Fruit fly (Drosophila melanogaster) ovary, adult (tissue): Measurements from ENCODE around the gene CG13297.
"Not testable (repeated sequence)": the region's sequence is repeated elsewhere in the genome, so short reads cannot be mapped to it uniquely, and the experiment has no call there.

Experiments used
- CG17801 ChIP-seq: fragments of 200-800 bp; optimal IDR thresholded peaks from 2 replicates; lab custom pipeline; 2019; ENCODE audit warnings: missing biosample characterization, mild to moderate bottlenecking, missing genetic modification characterization, moderate library complexity; ENCODE audit not compliant: partially characterized antibody

CG13297 gene

DNA sequence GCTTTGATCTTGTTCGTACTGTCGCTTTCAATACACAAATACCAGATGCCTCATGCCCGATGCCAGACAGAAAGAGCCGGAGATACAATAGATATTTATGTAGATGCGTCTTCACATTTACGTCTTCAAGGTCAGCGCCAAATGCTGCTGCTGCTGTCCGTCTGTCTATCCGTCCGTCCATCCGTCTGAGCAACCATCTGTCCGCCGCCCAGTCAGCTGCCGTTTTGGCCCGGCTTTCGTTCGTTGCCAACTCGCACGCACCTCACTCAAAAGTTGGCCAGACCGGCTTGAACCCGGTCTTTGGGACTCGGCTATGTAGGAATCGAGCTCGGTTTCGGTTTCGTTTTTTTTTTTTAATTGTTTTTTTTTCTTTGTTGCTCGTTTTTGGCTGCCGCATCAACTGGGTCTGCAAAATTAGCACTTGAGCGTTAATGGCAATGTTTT is 2.2 kb downstream of the CG13297 start:
- no peak for TF ChIP-seq CG17801

DNA sequence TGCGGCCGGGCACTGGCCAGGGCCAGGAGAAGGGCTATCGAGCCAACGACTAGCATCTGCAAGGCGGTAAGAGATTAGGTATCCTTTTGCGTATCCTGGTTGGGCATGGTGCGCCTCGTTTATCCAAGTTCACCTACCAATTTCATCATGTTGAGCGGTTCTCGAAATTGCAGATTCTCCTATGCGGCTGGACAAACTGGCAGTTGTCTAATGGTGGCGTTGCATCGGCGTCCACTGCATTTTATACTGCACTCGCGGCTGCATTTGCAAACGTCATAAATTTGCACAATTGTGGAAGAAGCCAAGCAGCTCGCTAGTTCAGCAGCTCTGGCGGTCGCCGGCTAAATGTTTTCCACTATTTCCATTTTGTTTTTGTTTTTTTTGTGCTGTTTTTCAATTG is 4.6 kb downstream of the CG13297 start, which contains the start of gene Acp65Aa:
TSS of gene Acp65Aa (minus strand) at position 215 of the 400 bp plus-strand sequence.
- TF ChIP-seq CG17801, result no peak

DNA sequence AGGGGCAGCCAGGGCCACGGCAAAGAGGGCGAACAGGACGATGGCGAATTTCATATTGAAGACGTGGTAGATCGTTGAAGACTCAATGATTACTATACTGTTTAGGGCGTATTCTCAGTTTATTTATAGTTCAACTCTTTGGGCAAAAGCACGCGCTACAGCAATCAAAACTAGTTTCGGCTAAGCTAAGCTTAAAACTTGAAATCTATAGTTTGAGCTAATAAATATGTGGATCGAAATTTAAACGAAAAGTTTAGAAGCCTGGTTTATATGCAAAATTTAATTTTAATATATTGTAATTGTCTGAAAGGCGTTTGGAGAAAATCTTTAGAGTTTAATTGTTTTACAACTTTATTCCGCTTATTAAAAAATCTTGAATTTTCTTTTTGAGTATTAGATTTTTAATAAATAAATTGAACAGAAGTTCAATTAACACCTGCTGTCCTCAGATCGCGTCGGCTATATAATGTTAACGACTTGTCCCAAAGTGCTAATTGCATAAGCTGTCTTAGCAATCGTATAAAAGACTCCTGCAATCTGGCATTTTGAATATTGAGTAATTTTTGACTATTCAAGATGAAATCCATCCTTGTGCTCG is 6.3 kb downstream of the CG13297 start, which contains the start of the genes Cpr65Ax2 and Lcp65Aa:
TSS of gene Cpr65Ax2 (minus strand) at position 101 of the 598 bp plus-strand sequence.
TSS of gene Lcp65Aa (plus strand) at position 548 of the 598 bp plus-strand sequence.
- TF ChIP-seq CG17801, result not testable (repeated sequence)

DNA sequence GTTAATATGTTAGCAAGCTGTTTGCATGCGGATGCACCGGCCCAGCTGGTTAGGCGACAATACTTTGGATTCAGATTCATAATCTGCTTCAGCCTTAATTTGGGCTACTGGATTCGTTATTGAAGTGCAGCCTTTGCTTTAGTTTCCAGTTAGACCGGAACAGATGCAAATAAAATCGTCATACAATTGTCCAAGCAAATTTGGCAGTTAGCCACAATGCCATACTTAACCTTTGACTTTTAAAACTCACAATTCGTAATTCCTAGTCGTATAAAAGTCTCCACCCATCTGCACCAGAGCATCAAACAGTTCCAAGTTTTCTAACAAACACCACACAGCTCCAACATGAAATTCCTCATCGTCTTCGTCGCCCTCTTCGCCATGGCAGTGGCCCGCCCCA is 7.9 kb downstream of the CG13297 start, which contains the start of gene Lcp65Ab1:
TSS of gene Lcp65Ab1 (plus strand) at position 301 of the 400 bp plus-strand sequence.
- not testable (repeated sequence) for TF ChIP-seq CG17801

DNA sequence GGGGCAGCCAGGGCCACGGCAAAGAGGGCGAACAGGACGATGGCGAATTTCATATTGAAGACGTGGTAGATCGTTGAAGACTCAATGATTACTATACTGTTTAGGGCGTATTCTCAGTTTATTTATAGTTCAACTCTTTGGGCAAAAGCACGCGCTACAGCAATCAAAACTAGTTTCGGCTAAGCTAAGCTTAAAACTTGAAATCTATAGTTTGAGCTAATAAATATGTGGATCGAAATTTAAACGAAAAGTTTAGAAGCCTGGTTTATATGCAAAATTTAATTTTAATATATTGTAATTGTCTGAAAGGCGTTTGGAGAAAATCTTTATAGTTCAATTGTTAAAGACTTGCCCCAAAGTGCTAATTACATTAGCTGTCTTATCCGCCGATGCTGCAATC is 9.3 kb downstream of the CG13297 start, which contains the start of gene Cpr65Ax1:
TSS of gene Cpr65Ax1 (minus strand) at position 101 of the 400 bp plus-strand sequence.
- TF ChIP-seq CG17801, result not testable (repeated sequence)

dm6 chr3L:6146374-6146773 is 10.8 kb downstream of the CG13297 start, which contains the start of gene Lcp65Ab2:
Gene Lcp65Ab2, plus strand, starts transcription at chr3L:6146674.
- TF ChIP-seq CG17801, result not testable (repeated sequence)

DNA sequence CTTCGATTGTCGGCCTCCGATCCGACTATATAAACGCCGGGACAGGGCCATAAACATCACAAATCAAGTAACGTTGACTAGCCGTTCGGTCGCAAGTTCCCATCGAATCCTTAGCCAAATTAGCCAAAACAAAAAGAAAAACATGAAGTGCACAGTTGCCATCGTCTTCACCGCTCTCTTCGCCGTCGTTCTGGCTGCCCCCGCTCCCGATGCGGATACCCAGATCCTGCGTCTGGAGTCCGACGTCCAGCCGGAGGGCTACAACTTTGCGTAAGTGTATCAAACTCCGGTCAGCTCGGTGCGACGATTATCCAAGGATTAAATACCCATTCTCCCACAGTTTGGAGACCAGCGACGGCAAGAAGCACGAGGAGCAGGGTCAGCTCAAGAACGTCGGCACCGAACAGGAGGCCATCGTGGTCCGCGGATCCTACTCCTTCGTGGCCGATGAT is 12.4 kb downstream of the CG13297 start, which contains the start of gene Lcp65Ac:
TSS of gene Lcp65Ac (plus strand) at position 51 of the 452 bp plus-strand sequence.
- TF ChIP-seq CG17801, result no peak

dm6 chr3L:6143188-6143755 is 13.9 kb downstream of the CG13297 start, which contains the start of gene Lcp65Ad:
Gene Lcp65Ad, plus strand, starts transcription at chr3L:6143395.
- TF ChIP-seq CG17801, result no peak

- no peak for TF ChIP-seq CG17801
Measured at dm6 chr3L:6142313-6142712, 14.9 kb downstream of the CG13297 start, which contains the start of gene Cpr65Aw. Gene Cpr65Aw, minus strand, starts transcription at chr3L:6142413.

DNA sequence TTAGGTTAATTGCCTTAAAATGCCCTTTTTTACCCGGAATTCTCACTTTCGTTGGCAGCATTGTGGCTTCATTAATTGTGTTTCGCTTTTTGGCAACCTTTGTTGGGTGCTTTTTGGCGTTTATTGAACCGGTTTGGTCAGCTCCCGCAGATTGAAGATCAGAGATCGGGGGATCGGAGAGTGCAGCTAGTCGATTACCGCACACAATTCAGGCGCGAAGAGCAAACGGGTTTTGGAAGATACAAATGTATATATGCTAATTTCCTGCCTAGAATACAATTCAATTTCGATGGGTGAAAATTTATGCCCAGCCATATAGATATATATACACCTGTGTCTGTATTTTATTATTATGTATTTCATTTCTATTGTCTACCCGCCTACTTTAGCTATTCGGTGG is 15.6 kb downstream of the CG13297 start:
- TF ChIP-seq CG17801, result no peak

DNA sequence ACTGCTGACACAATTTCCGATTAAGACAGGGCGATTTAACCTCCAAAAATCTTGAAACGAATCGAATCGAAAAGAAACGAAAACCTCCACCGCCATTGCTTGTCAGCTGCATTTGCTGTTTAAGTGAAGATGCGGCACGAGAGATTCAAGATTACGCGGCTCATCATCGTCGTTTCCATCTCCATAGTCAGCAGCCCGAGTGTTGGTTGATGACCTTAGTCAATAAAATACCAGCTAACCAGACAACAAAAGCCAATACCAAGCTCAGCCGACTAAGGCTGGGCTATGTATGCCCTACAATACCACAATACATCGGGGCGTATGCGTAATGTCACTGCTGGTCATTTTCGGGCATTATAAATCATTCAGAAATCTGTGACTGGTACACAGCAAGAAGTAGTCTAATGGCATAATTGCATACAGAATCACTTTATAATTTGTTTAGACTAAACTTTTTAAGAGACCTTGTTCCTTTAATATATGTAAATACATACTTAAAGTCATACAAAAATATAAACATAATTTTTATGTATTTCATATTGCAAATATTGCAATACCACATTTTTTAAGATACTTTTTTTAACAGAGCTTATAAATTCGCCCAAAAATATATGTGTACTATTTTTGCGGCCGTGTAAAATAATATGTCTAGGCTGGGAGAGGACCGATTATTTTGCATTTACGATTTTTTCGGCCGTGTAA is 16.3 kb downstream of the CG13297 start:
- no peak for TF ChIP-seq CG17801

DNA sequence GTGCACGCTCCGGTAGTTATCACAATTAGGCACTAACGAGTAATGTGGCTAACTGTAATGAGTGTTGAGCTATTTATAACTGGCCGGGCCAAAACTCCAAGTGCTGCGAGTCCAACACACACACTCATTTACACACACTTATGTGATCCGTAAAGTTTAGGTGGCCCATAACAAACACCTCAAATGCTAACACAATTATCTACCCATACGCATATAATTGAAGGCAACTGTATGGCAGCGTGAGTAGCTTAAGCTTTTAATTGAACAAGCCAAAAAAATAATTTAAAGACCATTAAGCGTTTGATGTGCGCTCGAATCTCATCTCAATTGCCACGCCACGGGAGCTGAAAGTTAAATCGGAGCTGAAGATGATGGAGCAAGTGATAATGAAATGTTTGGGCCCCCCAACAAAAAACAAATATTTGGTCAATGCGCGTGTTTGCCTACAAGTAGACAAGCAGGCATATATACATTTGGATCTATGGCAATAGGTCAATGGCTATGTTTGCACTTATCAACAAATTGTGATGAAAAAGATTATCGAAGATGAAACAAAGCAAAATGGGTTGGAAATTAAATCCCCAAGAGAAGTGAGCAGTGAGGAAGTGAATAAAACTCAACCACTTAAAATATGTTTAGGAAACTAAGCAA is 17.1 kb downstream of the CG13297 start, which contains the start of gene Cpr65Av:
TSS of gene Cpr65Av (minus strand) at position 51 of the 651 bp plus-strand sequence.
- no peak for TF ChIP-seq CG17801

dm6 chr3L:6138586-6138985 is 18.6 kb downstream of the CG13297 start:
- TF ChIP-seq CG17801, result no peak

- TF ChIP-seq CG17801, result no peak
Measured at dm6 chr3L:6138018-6138417, 19.2 kb downstream of the CG13297 start, which contains the start of gene Lcp65Ae. Gene Lcp65Ae, minus strand, starts transcription at chr3L:6138118.

DNA sequence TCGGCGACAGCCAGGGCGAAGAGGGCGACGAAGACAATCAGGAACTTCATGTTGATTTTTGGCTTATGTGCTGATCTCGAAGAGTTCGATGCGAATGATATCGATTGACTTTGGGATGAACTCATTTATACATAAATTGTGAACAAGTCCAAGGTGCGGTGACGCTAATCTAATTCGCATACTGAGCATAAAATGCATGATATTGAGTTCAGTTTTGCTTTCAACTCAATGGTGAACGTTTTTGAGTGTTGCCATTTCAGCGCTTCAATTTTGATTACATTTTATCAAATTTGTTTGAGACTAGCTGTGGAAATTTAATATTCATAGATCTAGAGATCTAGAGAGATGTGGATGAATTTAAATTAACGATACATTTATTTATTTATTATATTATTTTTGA is 20.5 kb downstream of the CG13297 start, which contains the start of gene Lcp65Af:
TSS of gene Lcp65Af (minus strand) at position 101 of the 400 bp plus-strand sequence.
- no peak for TF ChIP-seq CG17801

dm6 chr3L:6135174-6135573 is 22.0 kb downstream of the CG13297 start, which contains the start of gene Lcp65Ag1:
Gene Lcp65Ag1, minus strand, starts transcription at chr3L:6135274.
- TF ChIP-seq CG17801, result no peak
